Fruit fly (Drosophila melanogaster) whole organism, pupa: ENCODE results near the gene Sulf1.

Experiments
- CG34367 ChIP-seq: fragments of 200-800 bp; sonication (Bioruptor generic); optimal IDR thresholded peaks from 2 replicates; lab custom pipeline; 2018; ENCODE audit warnings: missing biosample characterization, mild to moderate bottlenecking, missing genetic modification characterization
- CG8159 ChIP-seq: fragments of 200-800 bp; sonication (Bioruptor generic); optimal IDR thresholded peaks from 3 replicates; lab custom pipeline; 2018; ENCODE audit warnings: missing biosample characterization, mild to moderate bottlenecking, missing genetic modification characterization, moderate library complexity
- Ets98B ChIP-seq: fragments of 200-800 bp; sonication (Bioruptor generic); IDR thresholded peaks from 2 replicates; pipeline ENCODE4 v1.3.6; 2022; ENCODE audit warnings: missing biosample characterization, missing genetic modification characterization
- Snoo ChIP-seq: fragments of 200-800 bp; sonication (Bioruptor generic); optimal IDR thresholded peaks from 3 replicates; lab custom pipeline; 2017; ENCODE audit warnings: missing biosample characterization, mild to moderate bottlenecking, missing genetic modification characterization, inconsistent platforms

DNA sequence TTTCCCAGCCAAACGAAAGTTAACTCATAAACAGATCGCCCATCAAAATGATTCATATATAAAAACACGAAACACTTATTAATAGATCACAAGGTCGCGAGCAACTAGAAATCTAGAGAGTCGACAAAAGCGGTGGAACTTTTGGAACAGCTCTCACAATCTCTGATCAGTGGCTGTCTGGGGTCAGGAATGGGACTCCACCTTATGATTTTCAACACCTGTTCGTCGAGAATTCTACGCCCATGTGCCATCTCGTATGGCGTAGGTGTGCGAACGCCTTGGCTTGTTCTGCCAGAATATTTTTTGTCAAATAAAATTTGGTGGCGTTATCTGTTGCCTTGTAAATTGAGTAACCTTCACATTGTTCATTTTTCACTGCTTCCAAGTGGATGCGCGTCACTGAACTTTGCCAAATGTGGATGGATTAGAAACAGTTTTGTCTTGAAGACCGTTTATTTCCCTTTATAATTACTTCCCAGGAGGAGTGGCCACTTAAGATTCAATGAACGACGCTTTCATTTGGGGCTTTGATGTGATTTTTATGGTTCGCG is 16.1 kb upstream of the Sulf1 start:
- no peak for TF ChIP-seq CG8159
- TF ChIP-seq Ets98B (GFP tag; lab: Robert Waterston, UW): no peak
- TF ChIP-seq CG34367 (tag; lab: Kevin White, UChicago): no peak
- no peak for TF ChIP-seq Snoo
